Fruit fly (Drosophila melanogaster) whole organism, embryonic: ENCODE data around the gene CG12589.
A peak's percentile ranks its signal among the peaks of the same experiment; 100 is the strongest.

Experiments
- Awh ChIP-seq: fragments of 200-800 bp; sonication (Bioruptor generic); IDR thresholded peaks from 2 replicates; pipeline ENCODE4, ENCODE4 v1.3.6; 2022; ENCODE audit warnings: missing biosample characterization, missing genetic modification characterization
- CG15073 ChIP-seq: fragments of 200-800 bp; sonication (Bioruptor generic); optimal IDR thresholded peaks from 2 replicates; lab custom pipeline; 2016; ENCODE audit warnings: missing biosample characterization, missing genetic modification characterization
- CG1792 ChIP-seq: fragments of 200-800 bp; sonication (Bioruptor generic); optimal IDR thresholded peaks from 2 replicates; lab custom pipeline; 2016; ENCODE audit warnings: missing biosample characterization, missing genetic modification characterization
- CG1832 ChIP-seq: fragments of 200-800 bp; sonication (Bioruptor generic); optimal IDR thresholded peaks from 2 replicates; lab custom pipeline; 2017; ENCODE audit warnings: missing biosample characterization, mild to moderate bottlenecking, missing genetic modification characterization, inconsistent platforms
- CG2120 ChIP-seq: fragments of 200-800 bp; sonication (Bioruptor generic); optimal IDR thresholded peaks from 3 replicates; lab custom pipeline; 2016; ENCODE audit warnings: missing biosample characterization, missing genetic modification characterization
- CG30403 ChIP-seq: fragments of 200-800 bp; sonication (Bioruptor generic); optimal IDR thresholded peaks from 3 replicates; lab custom pipeline; 2016; ENCODE audit warnings: missing biosample characterization, missing genetic modification characterization
- CG30431 ChIP-seq: fragments of 200-800 bp; sonication (Bioruptor generic); optimal IDR thresholded peaks from 2 replicates; lab custom pipeline; 2017; ENCODE audit warnings: missing biosample characterization, missing genetic modification characterization
- CG34376 ChIP-seq: fragments of 200-800 bp; sonication (Bioruptor generic); optimal IDR thresholded peaks from 2 replicates; lab custom pipeline; 2018; ENCODE audit warnings: missing biosample characterization, mild to moderate bottlenecking, missing genetic modification characterization
- CG42726 ChIP-seq: fragments of 200-800 bp; sonication (Bioruptor generic); IDR thresholded peaks from 2 replicates; pipeline ENCODE4 v1.3.6; 2022; ENCODE audit warnings: missing biosample characterization, missing genetic modification characterization; ENCODE audit not compliant: partially characterized antibody
- CG43689 ChIP-seq: fragments of 200-800 bp; sonication (Bioruptor generic); IDR thresholded peaks from 2 replicates; pipeline ENCODE4 v1.3.6; 2022; ENCODE audit warnings: missing biosample characterization, missing genetic modification characterization
- CG7271 ChIP-seq: fragments of 200-800 bp; sonication (Bioruptor generic); optimal IDR thresholded peaks from 2 replicates; lab custom pipeline; 2018; ENCODE audit warnings: missing biosample characterization, mild to moderate bottlenecking, missing genetic modification characterization, moderate library complexity
- CG8089 ChIP-seq: fragments of 200-800 bp; sonication (Bioruptor generic); optimal IDR thresholded peaks from 3 replicates; lab custom pipeline; 2016; ENCODE audit warnings: missing biosample characterization, missing genetic modification characterization
- CrebB ChIP-seq: fragments of 200-800 bp; sonication (Bioruptor generic); optimal IDR thresholded peaks from 3 replicates; lab custom pipeline; 2018; ENCODE audit warnings: missing biosample characterization, mild to moderate bottlenecking, missing genetic modification characterization
- Dad ChIP-seq: fragments of 200-800 bp; sonication (Bioruptor generic); optimal IDR thresholded peaks from 3 replicates; lab custom pipeline; 2016; ENCODE audit warnings: missing biosample characterization, missing genetic modification characterization
- Dfd ChIP-seq, 2 experiments: fragments of >200 bp; optimal IDR thresholded peaks; 2 replicates each; lab custom pipeline; 2017; ENCODE audit warnings: missing biosample characterization in 2 of 2, missing genetic modification characterization in 2 of 2
- Dip3 ChIP-seq: fragments of 200-800 bp; sonication (Bioruptor generic); optimal IDR thresholded peaks from 3 replicates; lab custom pipeline; 2016; ENCODE audit warnings: missing biosample characterization, missing genetic modification characterization
- Eip74EF ChIP-seq, 2 experiments: fragments of 200-800 bp in 1 of 2; fragments of >200 bp in 1 of 2; sonication (Bioruptor generic) in 1 of 2; optimal IDR thresholded peaks; 2 replicates each; lab custom pipeline; 2017 to 2019; ENCODE audit warnings: missing biosample characterization in 2 of 2, missing genetic modification characterization in 2 of 2, mild to moderate bottlenecking in 1 of 2, moderate library complexity in 1 of 2
- Fer2 ChIP-seq: fragments of 200-800 bp; sonication (Bioruptor generic); optimal IDR thresholded peaks from 2 replicates; lab custom pipeline; 2018; ENCODE audit warnings: missing biosample characterization, mild to moderate bottlenecking, missing genetic modification characterization, moderate library complexity
- H2.0 ChIP-seq: fragments of 200-800 bp; sonication (Bioruptor generic); IDR thresholded peaks from 2 replicates; pipeline ENCODE4 v1.3.6; 2022; ENCODE audit warnings: missing biosample characterization, missing genetic modification characterization
- Hr3 ChIP-seq: fragments of 200-800 bp; sonication (Bioruptor generic); optimal IDR thresholded peaks from 3 replicates; lab custom pipeline; 2016; ENCODE audit warnings: missing biosample characterization, missing genetic modification characterization
- Hr39 ChIP-seq: fragments of >200 bp; optimal IDR thresholded peaks from 2 replicates; lab custom pipeline; 2017
- MBD-R2 ChIP-seq: fragments of 200-800 bp; sonication (Bioruptor generic); IDR thresholded peaks from 2 replicates; pipeline ENCODE4 v1.3.6; 2022; ENCODE audit warnings: missing biosample characterization, missing genetic modification characterization
- Max ChIP-seq: fragments of 200-800 bp; sonication (Bioruptor generic); optimal IDR thresholded peaks from 2 replicates; lab custom pipeline; 2016; ENCODE audit warnings: missing biosample characterization, mild to moderate bottlenecking, missing genetic modification characterization
- Oaz ChIP-seq: fragments of 200-800 bp; sonication (Bioruptor generic); IDR thresholded peaks from 2 replicates; pipeline ENCODE4 v1.3.6; 2022; ENCODE audit warnings: missing biosample characterization, missing genetic modification characterization
- Six4 ChIP-seq: fragments of 200-800 bp; sonication (Bioruptor generic); optimal IDR thresholded peaks from 2 replicates; lab custom pipeline; 2016; ENCODE audit warnings: missing biosample characterization, missing genetic modification characterization
- Sry-β ChIP-seq: fragments of 200-800 bp; sonication (Bioruptor generic); optimal IDR thresholded peaks from 2 replicates; lab custom pipeline; 2018; ENCODE audit warnings: missing biosample characterization, mild to moderate bottlenecking, missing genetic modification characterization, moderate library complexity
- Trl ChIP-seq, 3 experiments: fragments of >200 bp in 2 of 3; fragments of 200-800 bp in 1 of 3; sonication (Bioruptor generic) in 1 of 3; optimal IDR thresholded peaks; 2 replicates in 1 of 3; 3 replicates in 2 of 3; lab custom pipeline; 2016 to 2017; ENCODE audit warnings: missing biosample characterization in 1 of 3, missing genetic modification characterization in 1 of 3
- cad ChIP-seq: fragments of >200 bp; optimal IDR thresholded peaks from 2 replicates; lab custom pipeline; 2017; ENCODE audit warnings: missing biosample characterization, missing genetic modification characterization
- dmrt99B ChIP-seq: fragments of 200-800 bp; sonication (Bioruptor generic); optimal IDR thresholded peaks from 2 replicates; lab custom pipeline; 2018; ENCODE audit warnings: missing biosample characterization, mild to moderate bottlenecking, missing genetic modification characterization, moderate library complexity
- eve ChIP-seq, 2 experiments: fragments of >200 bp; optimal IDR thresholded peaks; 2 replicates each; lab custom pipeline; 2017; ENCODE audit warnings: missing biosample characterization in 2 of 2, missing genetic modification characterization in 2 of 2
- gcm2 ChIP-seq: fragments of 200-800 bp; sonication (Bioruptor generic); optimal IDR thresholded peaks from 2 replicates; lab custom pipeline; 2016; ENCODE audit warnings: missing biosample characterization, missing genetic modification characterization
- ham ChIP-seq: fragments of 200-800 bp; sonication (Bioruptor generic); IDR thresholded peaks from 2 replicates; pipeline ENCODE4 v1.3.6; 2022; ENCODE audit warnings: missing biosample characterization, missing genetic modification characterization
- hb ChIP-seq: fragments of 200-800 bp; sonication (Bioruptor generic); IDR thresholded peaks from 3 replicates; pipeline ENCODE4 v1.3.6; 2022; ENCODE audit warnings: missing biosample characterization, missing genetic modification characterization; ENCODE audit not compliant: partially characterized antibody
- ind ChIP-seq: fragments of 200-800 bp; sonication (Bioruptor generic); optimal IDR thresholded peaks from 3 replicates; lab custom pipeline; 2016; ENCODE audit warnings: missing biosample characterization, missing genetic modification characterization
- inv ChIP-seq: fragments of 200-800 bp; sonication (Bioruptor generic); IDR thresholded peaks from 2 replicates; pipeline ENCODE4 v1.3.6; 2022; ENCODE audit warnings: missing biosample characterization, missing genetic modification characterization; ENCODE audit not compliant: partially characterized antibody
- lilli ChIP-seq: fragments of 200-800 bp; sonication (Bioruptor generic); optimal IDR thresholded peaks from 3 replicates; lab custom pipeline; 2016; ENCODE audit warnings: missing biosample characterization, missing genetic modification characterization
- lmd ChIP-seq: fragments of 200-800 bp; sonication (Bioruptor generic); IDR thresholded peaks from 2 replicates; pipeline ENCODE4 v1.3.6; 2022; ENCODE audit warnings: missing biosample characterization, missing genetic modification characterization
- ro ChIP-seq: fragments of 200-800 bp; sonication (Bioruptor generic); IDR thresholded peaks from 2 replicates; pipeline ENCODE4 v1.3.6; 2022; ENCODE audit warnings: missing biosample characterization, missing genetic modification characterization
- scrt ChIP-seq: fragments of 200-800 bp; sonication (Bioruptor generic); optimal IDR thresholded peaks from 2 replicates; lab custom pipeline; 2018; ENCODE audit warnings: missing biosample characterization, mild to moderate bottlenecking, missing genetic modification characterization, moderate library complexity
- sens ChIP-seq: fragments of 200-800 bp; sonication (Bioruptor generic); peaks from one replicate; lab custom pipeline; 2016; ENCODE audit warnings: missing biosample characterization, missing genetic modification characterization
- slou ChIP-seq: fragments of 200-800 bp; sonication (Bioruptor generic); optimal IDR thresholded peaks from 3 replicates; lab custom pipeline; 2016; ENCODE audit warnings: missing biosample characterization, missing genetic modification characterization
- toy ChIP-seq: fragments of 200-800 bp; sonication (Bioruptor generic); IDR thresholded peaks from 2 replicates; pipeline ENCODE4 v1.3.6; 2022; ENCODE audit warnings: missing biosample characterization, missing genetic modification characterization
- trem ChIP-seq: fragments of 200-800 bp; optimal IDR thresholded peaks from 3 replicates; lab custom pipeline; 2019; ENCODE audit warnings: missing biosample characterization, mild to moderate bottlenecking, missing genetic modification characterization, moderate library complexity
- vvl ChIP-seq: fragments of 200-800 bp; sonication (Bioruptor generic); IDR thresholded peaks from 2 replicates; pipeline ENCODE4 v1.3.6; 2022; ENCODE audit warnings: missing biosample characterization, missing genetic modification characterization
- zfh1 ChIP-seq: fragments of 200-800 bp; sonication (Bioruptor generic); IDR thresholded peaks from 3 replicates; pipeline ENCODE4 v1.3.6; 2022; ENCODE audit warnings: missing biosample characterization, missing genetic modification characterization

CG12589 gene

dm6 chr3R:5125832-5126231 is 13.0 kb downstream of the CG12589 start (continued):
- TF ChIP-seq ro (GFP tag; lab: Robert Waterston, UW) (no peak), slou (GFP tag; lab: Kevin White, UChicago) (no peak), CG2120 (no peak), scrt (GFP tag; lab: Kevin White, UChicago) (no peak), Dad (no peak), CG43689 (GFP tag; lab: Robert Waterston, UW) (no peak), ind (GFP tag; lab: Kevin White, UChicago) (no peak), Dip3 (GFP tag; lab: Kevin White, UChicago) (no peak), CrebB (tag; lab: Kevin White, UChicago) (no peak), Max (GFP tag; lab: Kevin White, UChicago) (no peak), hb (GFP tag; lab: Robert Waterston, UW) (no peak), sens (GFP tag; lab: Kevin White, UChicago) (peak; percentile 87), zfh1 (GFP tag; lab: Robert Waterston, UW) (no peak), CG15073 (GFP tag; lab: Kevin White, UChicago) (no peak), Hr39 (lab: Kevin White, UChicago) (no peak), eve (GFP tag; optimal IDR thresholded peaks at IDR 0.05; lab: Kevin White, UChicago) (no peak), Fer2 (tag; lab: Kevin White, UChicago) (no peak), CG30431 (GFP tag; lab: Kevin White, UChicago) (no peak), Eip74EF (GFP tag; optimal IDR thresholded peaks at IDR 0.05; lab: Kevin White, UChicago) (no peak), MBD-R2 (no peak), CG7271 (tag; lab: Kevin White, UChicago) (no peak), trem (tag; lab: Kevin White, UChicago) (peak; percentile 45), Oaz (GFP tag; lab: Robert Waterston, UW) (no peak), toy (no peak), Hr3 (GFP tag; lab: Kevin White, UChicago) (no peak), dmrt99B (tag; lab: Kevin White, UChicago) (no peak), lmd (GFP tag; lab: Robert Waterston, UW) (no peak), CG1792 (GFP tag; lab: Kevin White, UChicago) (no peak), H2.0 (GFP tag; lab: Robert Waterston, UW) (no peak), Dfd (GFP tag; optimal IDR thresholded peaks at IDR 0.05; lab: Kevin White, UChicago) (no peak), cad (GFP tag; lab: Kevin White, UChicago) (peak; percentile 78), CG8089 (GFP tag; lab: Kevin White, UChicago) (no peak), Sry-β (GFP tag; lab: Kevin White, UChicago) (no peak), inv (no peak), CG1832 (GFP tag; lab: Kevin White, UChicago) (no peak), gcm2 (GFP tag; lab: Kevin White, UChicago) (no peak), CG34376 (no peak), Trl (optimal IDR thresholded peaks at IDR 0.05; lab: Kevin White, UChicago) (no peak), Trl (GFP tag; optimal IDR thresholded peaks at IDR 0.05; lab: Kevin White, UChicago) (no peak), Six4 (GFP tag; lab: Kevin White, UChicago) (no peak), ham (GFP tag; lab: Robert Waterston, UW) (no peak), CG42726 (GFP tag; lab: Robert Waterston, UW) (no peak), lilli (GFP tag; lab: Kevin White, UChicago) (no peak), vvl (GFP tag; lab: Robert Waterston, UW) (no peak), Awh (0 out of 2 replicates have a peak, but pooled peaks have one; percentile 21), CG30403 (GFP tag; lab: Kevin White, UChicago) (no peak)
- TF ChIP-seq, all 482 proteins: peak for 12
